Worm (Caenorhabditis elegans) whole organism, L3 larva: Measurements from ENCODE around the gene T24B8.7.
A peak's percentile ranks its signal among the peaks of the same experiment; 100 is the strongest.

Source experiments
- R02D3.7 ChIP-seq: fragments of 150-350 bp; optimal IDR thresholded peaks from 2 replicates; lab custom pipeline; 2014; ENCODE audit warnings: missing biosample characterization, missing genetic modification characterization
- aly-2 ChIP-seq: fragments of 150-350 bp; optimal IDR thresholded peaks from 2 replicates; lab custom pipeline; 2014; ENCODE audit warnings: missing biosample characterization, missing genetic modification characterization
- ceh-28 ChIP-seq: fragments of 150-350 bp; optimal IDR thresholded peaks from 2 replicates; lab custom pipeline; 2014; ENCODE audit warnings: missing biosample characterization, missing genetic modification reagents, missing genetic modification characterization
- ceh-82 ChIP-seq: fragments of 150-350 bp; optimal IDR thresholded peaks from 2 replicates; lab custom pipeline; 2014; ENCODE audit warnings: missing biosample characterization, missing genetic modification characterization
- ceh-9 ChIP-seq: sonication (generic microtip); optimal IDR thresholded peaks from 2 replicates; lab custom pipeline; 2018; ENCODE audit warnings: missing biosample characterization, missing genetic modification characterization
- daf-12 ChIP-seq: fragments of 150-350 bp; optimal IDR thresholded peaks from 2 replicates; lab custom pipeline; 2014; ENCODE audit warnings: missing biosample characterization, missing genetic modification reagents, missing genetic modification characterization
- egl-5 ChIP-seq: fragments of 150-350 bp; optimal IDR thresholded peaks from 2 replicates; lab custom pipeline; 2017; ENCODE audit warnings: missing biosample characterization, missing genetic modification reagents, missing genetic modification characterization, inconsistent platforms
- elt-2 ChIP-seq: sonication (generic microtip); optimal IDR thresholded peaks from 2 replicates; lab custom pipeline; 2016; ENCODE audit warnings: missing genetic modification reagents, mild to moderate bottlenecking, missing genetic modification characterization, missing compliant biosample characterization
- elt-3 ChIP-seq, 3 experiments: fragments of 150-350 bp in 1 of 3; sonication (generic microtip) in 2 of 3; optimal IDR thresholded peaks; 2 replicates in 2 of 3; 4 replicates in 1 of 3; lab custom pipeline; 2014 to 2017; ENCODE audit warnings: missing biosample characterization in 3 of 3, missing genetic modification characterization in 3 of 3
- eor-1 ChIP-seq, 2 experiments: fragments of 150-350 bp; optimal IDR thresholded peaks; 2 replicates each; lab custom pipeline; 2014 to 2018; ENCODE audit warnings: missing biosample characterization in 2 of 2, missing genetic modification characterization in 2 of 2
- fkh-10 ChIP-seq: sonication (generic microtip); optimal IDR thresholded peaks from 2 replicates; lab custom pipeline; 2017; ENCODE audit warnings: missing biosample characterization, missing genetic modification reagents, missing genetic modification characterization
- fos-1 ChIP-seq: fragments of 150-350 bp; optimal IDR thresholded peaks from 2 replicates; lab custom pipeline; 2014; ENCODE audit warnings: missing biosample characterization, missing genetic modification characterization
- hmg-11 ChIP-seq: sonication (generic microtip); optimal IDR thresholded peaks from 2 replicates; lab custom pipeline; 2016; ENCODE audit warnings: missing genetic modification characterization, missing compliant biosample characterization
- jun-1 ChIP-seq: fragments of 150-350 bp; optimal IDR thresholded peaks from 2 replicates; lab custom pipeline; 2014; ENCODE audit warnings: missing biosample characterization, missing genetic modification reagents, missing genetic modification characterization
- lin-15B ChIP-seq: fragments of 150-350 bp; optimal IDR thresholded peaks from 2 replicates; lab custom pipeline; 2014; ENCODE audit warnings: missing biosample characterization, missing genetic modification characterization
- mml-1 ChIP-seq: fragments of 150-350 bp; sonication (generic microtip); optimal IDR thresholded peaks from 3 replicates; lab custom pipeline; 2014; ENCODE audit warnings: missing biosample characterization, missing genetic modification characterization
- nhr-12 ChIP-seq: fragments of 150-350 bp; optimal IDR thresholded peaks from 2 replicates; lab custom pipeline; 2014; ENCODE audit warnings: missing biosample characterization, missing genetic modification characterization
- nhr-23 ChIP-seq: fragments of 150-350 bp; optimal IDR thresholded peaks from 2 replicates; lab custom pipeline; 2014; ENCODE audit warnings: missing biosample characterization, missing genetic modification reagents, missing genetic modification characterization
- nhr-237 ChIP-seq: fragments of 150-350 bp; optimal IDR thresholded peaks from 2 replicates; lab custom pipeline; 2014; ENCODE audit warnings: missing biosample characterization, missing genetic modification characterization
- nhr-25 ChIP-seq: sonication (generic microtip); optimal IDR thresholded peaks from 2 replicates; lab custom pipeline; 2017; ENCODE audit warnings: missing biosample characterization, missing genetic modification characterization
- nhr-28 ChIP-seq: fragments of 150-350 bp; optimal IDR thresholded peaks from 2 replicates; lab custom pipeline; 2014; ENCODE audit warnings: missing biosample characterization, missing genetic modification characterization
- nhr-43 ChIP-seq: sonication (generic microtip); optimal IDR thresholded peaks from 2 replicates; lab custom pipeline; 2016; ENCODE audit warnings: mild to moderate bottlenecking, missing genetic modification characterization, missing compliant biosample characterization; ENCODE audit not compliant: poor library complexity, severe bottlenecking
- nhr-76 ChIP-seq: fragments of 150-350 bp; sonication (generic microtip); optimal IDR thresholded peaks from 5 replicates; lab custom pipeline; 2014; ENCODE audit warnings: missing biosample characterization, missing genetic modification characterization
- pha-4 ChIP-seq: fragments of 150-350 bp; optimal IDR thresholded peaks from 2 replicates; lab custom pipeline; 2014; ENCODE audit warnings: missing biosample characterization, missing genetic modification reagents, missing genetic modification characterization
- pqm-1 ChIP-seq: fragments of 150-350 bp; optimal IDR thresholded peaks from 2 replicates; lab custom pipeline; 2017; ENCODE audit warnings: missing biosample characterization, missing genetic modification characterization, inconsistent platforms
- skn-1 ChIP-seq: fragments of 150-350 bp; optimal IDR thresholded peaks from 2 replicates; lab custom pipeline; 2014; ENCODE audit warnings: missing biosample characterization, missing genetic modification characterization
- snpc-4 ChIP-seq: fragments of 150-350 bp; optimal IDR thresholded peaks from 2 replicates; lab custom pipeline; 2014; ENCODE audit warnings: missing biosample characterization, missing genetic modification characterization
- unc-39 ChIP-seq: sonication (generic microtip); optimal IDR thresholded peaks from 4 replicates; lab custom pipeline; 2017; ENCODE audit warnings: missing biosample characterization, missing genetic modification characterization
- unc-62 ChIP-seq: fragments of 150-350 bp; sonication (generic microtip); optimal IDR thresholded peaks from 4 replicates; lab custom pipeline; 2014; ENCODE audit warnings: missing biosample characterization, missing genetic modification reagents, missing genetic modification characterization
- zag-1 ChIP-seq: fragments of 150-350 bp; optimal IDR thresholded peaks from 2 replicates; lab custom pipeline; 2014; ENCODE audit warnings: missing biosample characterization, missing genetic modification characterization

T24B8.7 gene

DNA sequence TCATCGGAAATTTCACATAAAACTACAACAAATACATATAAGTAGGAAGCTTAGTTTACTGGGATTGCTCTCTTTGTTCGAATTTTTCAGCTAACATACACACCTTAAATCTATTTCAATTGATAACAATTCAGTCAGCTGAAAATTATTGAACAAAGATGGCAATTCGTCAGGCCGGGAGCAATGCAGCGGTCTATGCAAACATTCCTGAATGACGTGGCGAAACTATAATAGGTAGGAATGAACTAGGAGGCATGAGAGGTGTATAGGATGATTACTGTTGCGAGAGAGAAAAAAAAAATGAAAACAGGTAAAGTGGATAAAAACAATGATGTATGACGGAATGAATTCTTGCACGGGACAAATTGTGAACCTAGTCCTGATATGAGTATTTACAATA, 11.4 kb downstream of the T24B8.7 start:
- peak; percentile 34 for TF ChIP-seq elt-2 (tag; lab: Kevin White, UChicago)
- no peak for TF ChIP-seq egl-5
- peak; percentile 62 for TF ChIP-seq pqm-1 (tag; lab: Kevin White, UChicago)
- no peak for TF ChIP-seq hmg-11 (tag; lab: Kevin White, UChicago)

DNA sequence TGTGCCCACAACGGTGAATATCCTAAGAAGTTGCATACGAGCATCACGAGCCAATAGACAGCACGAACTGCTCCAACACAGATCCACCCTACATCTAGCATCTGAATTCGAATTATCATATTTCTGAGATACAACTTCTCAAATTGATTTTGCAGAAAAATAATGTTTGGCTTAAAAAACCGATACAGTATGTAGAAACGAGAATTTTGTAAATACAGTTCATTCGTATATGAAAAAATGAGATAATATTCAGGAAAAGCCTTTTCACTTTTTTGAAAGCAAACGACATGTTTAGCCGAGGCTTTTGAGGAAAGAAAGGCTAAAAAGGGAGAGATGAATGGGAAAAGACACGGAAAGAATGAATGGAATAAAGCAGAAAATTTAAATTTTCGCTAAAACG, 12.2 kb downstream of the T24B8.7 start, which contains the start of gene F37B12.3:
TSS of gene F37B12.3 (minus strand) at position 101 of the 400 bp plus-strand sequence.
- TF ChIP-seq zag-1 (tag; lab: Kevin White, UChicago) (no peak), nhr-23 (tag; lab: Kevin White, UChicago) (no peak), eor-1 (tag; optimal IDR thresholded peaks at IDR 0.05; lab: Kevin White, UChicago) (no peak), nhr-237 (tag; lab: Kevin White, UChicago) (no peak), snpc-4 (tag; lab: Kevin White, UChicago) (no peak), unc-62 (GFP tag; lab: Kevin White, UChicago) (no peak), ceh-82 (tag; lab: Kevin White, UChicago) (no peak)
- TF ChIP-seq, all 47 proteins: peak for 0

DNA sequence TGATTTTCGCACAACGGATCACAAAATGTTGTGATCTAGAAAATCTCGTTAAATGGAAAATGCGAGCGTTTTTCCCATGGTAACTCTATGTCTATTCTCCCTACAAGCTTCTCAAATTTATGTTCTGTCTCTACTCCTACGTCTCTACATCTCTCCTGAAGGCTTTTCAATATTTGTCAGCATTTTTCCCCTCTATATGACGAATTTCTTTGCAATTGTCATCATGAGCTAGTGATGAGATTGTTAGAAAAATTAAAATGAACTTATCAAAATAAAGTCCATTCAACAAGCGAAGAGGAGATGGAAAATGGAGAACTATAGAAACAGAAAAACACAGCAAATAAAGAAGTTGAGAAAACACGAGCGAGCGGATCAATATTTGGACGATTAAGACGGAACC, 14.7 kb downstream of the T24B8.7 start:
- no peak for TF ChIP-seq jun-1
- no peak for TF ChIP-seq nhr-28 (tag; lab: Kevin White, UChicago)
- no peak for TF ChIP-seq pqm-1 (tag; lab: Kevin White, UChicago)
- no peak for TF ChIP-seq R02D3.7 (tag; lab: Kevin White, UChicago)
- no peak for TF ChIP-seq nhr-43 (tag; lab: Kevin White, UChicago)
- TF ChIP-seq lin-15B (tag; lab: Kevin White, UChicago), result no peak
- no peak for TF ChIP-seq ceh-9
- peak; percentile 96 for TF ChIP-seq skn-1
- TF ChIP-seq pha-4 (tag; lab: Kevin White, UChicago), result peak; percentile 22

DNA sequence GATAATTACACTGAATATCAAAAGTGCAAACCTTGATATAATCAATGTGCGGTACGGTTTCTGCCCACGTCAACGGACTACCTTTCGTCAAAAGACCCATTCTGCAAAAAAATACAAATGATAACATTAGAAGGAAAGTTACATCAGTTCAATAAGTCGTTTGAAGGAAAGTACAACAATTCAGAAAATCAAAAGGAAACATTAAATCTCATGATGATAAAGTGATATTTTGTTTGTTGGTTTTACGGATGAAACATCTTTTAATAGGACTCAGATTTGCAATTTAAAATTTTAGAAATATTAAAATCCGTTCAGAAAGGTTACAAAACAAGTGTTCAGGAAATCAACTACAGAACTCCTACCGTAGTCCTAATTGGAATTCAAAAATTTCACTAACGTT, 15.3 kb downstream of the T24B8.7 start, which contains the start of gene gcs-1:
TSS of gene gcs-1 (minus strand) at position 101 of the 400 bp plus-strand sequence.
- TF ChIP-seq mml-1 (tag; lab: Kevin White, UChicago) (no peak), elt-2 (tag; lab: Kevin White, UChicago) (no peak), aly-2 (tag; lab: Kevin White, UChicago) (no peak), lin-15B (tag; lab: Kevin White, UChicago) (no peak), pqm-1 (tag; lab: Kevin White, UChicago) (no peak), pha-4 (tag; lab: Kevin White, UChicago) (no peak), unc-39 (tag; lab: Kevin White, UChicago) (no peak), ceh-82 (tag; lab: Kevin White, UChicago) (no peak), skn-1 (no peak), zag-1 (tag; lab: Kevin White, UChicago) (no peak), fos-1 (no peak), ceh-9 (no peak), nhr-12 (no peak), nhr-43 (tag; lab: Kevin White, UChicago) (no peak), fkh-10 (GFP tag; lab: Kevin White, UChicago) (no peak), snpc-4 (tag; lab: Kevin White, UChicago) (no peak), ceh-28 (tag; lab: Kevin White, UChicago) (no peak)

DNA sequence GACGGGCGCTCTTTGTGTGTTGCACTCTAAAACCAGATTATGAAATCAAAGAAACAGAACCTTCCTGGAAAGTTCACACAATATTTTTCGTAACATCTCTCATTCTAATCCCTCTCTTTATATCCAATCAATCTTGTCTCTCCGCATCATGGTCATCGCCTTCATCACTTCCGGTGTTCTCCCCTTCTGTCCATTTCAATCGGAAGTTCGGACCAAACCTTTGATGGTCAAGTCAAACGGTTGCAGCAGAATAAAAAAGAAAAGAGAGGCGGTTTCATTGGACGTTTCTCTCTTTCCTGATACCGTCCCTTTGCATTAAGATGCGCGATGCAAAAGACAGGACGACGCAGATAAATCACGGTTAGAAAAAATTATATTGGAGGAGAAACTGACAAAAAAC, 20.4 kb downstream of the T24B8.7 start:
- TF ChIP-seq elt-3 (tag; optimal IDR thresholded peaks at IDR 0.05; lab: Kevin White, UChicago) (no peak), nhr-23 (tag; lab: Kevin White, UChicago) (peak; percentile 27), nhr-25 (tag; lab: Kevin White, UChicago) (peak; percentile 11)

DNA sequence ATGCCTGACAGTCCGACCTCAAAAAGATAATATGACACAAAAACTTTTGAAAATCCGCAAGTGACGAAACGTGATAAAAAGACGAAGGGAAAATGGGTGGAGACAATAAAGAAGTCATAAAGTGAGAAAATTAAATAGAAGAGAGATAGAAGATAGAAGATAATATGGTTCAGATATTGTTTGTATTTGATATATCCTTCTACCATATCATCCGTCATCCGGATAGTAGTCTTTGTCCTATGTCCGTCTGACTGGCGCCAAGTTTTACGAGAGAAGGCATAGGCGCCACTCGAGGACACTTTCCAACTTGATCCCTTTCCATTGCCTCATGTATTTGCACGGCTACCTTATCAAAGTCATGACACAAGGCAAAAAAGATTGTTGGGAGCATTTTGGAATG, 21.6 kb downstream of the T24B8.7 start:
- TF ChIP-seq nhr-237 (tag; lab: Kevin White, UChicago) (no peak), mml-1 (tag; lab: Kevin White, UChicago) (no peak), nhr-23 (tag; lab: Kevin White, UChicago) (peak; percentile 57), daf-12 (tag; lab: Kevin White, UChicago) (no peak), nhr-43 (tag; lab: Kevin White, UChicago) (no peak), nhr-76 (tag; lab: Kevin White, UChicago) (no peak)
